Worm (Caenorhabditis elegans) whole organism, dauer: ENCODE results near the gene gpa-11.

Experiments used
- unc-62 ChIP-seq: sonication (generic microtip); optimal IDR thresholded peaks from 2 replicates; lab custom pipeline; 2017; ENCODE audit warnings: missing biosample characterization, missing genetic modification reagents, missing genetic modification characterization

gpa-11 gene

ce11 chrII:4238963-4239362 lies 8.0 kb upstream of the gpa-11 start:
- TF ChIP-seq unc-62 = no peak

DNA sequence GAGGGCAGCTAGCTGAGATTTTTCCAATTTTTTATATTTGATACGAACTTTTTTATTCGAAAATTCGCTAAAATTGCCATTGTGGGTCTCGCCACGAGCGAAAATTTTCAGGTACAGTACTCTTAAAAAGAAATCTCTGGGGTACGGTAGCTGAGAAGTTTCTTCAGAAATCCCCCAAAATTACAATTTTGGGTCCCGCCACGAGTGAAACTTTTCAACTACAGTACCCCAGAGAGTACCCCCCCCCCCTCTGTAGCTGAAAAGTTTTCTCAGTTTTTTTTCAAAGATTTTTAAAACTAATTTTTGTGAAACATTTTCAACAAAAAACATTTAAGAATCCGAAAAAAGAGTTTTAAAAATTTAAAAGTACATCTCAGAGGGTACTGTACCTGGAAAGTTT lies 2.0 kb upstream of the gpa-11 start:
- no peak for TF ChIP-seq unc-62

DNA sequence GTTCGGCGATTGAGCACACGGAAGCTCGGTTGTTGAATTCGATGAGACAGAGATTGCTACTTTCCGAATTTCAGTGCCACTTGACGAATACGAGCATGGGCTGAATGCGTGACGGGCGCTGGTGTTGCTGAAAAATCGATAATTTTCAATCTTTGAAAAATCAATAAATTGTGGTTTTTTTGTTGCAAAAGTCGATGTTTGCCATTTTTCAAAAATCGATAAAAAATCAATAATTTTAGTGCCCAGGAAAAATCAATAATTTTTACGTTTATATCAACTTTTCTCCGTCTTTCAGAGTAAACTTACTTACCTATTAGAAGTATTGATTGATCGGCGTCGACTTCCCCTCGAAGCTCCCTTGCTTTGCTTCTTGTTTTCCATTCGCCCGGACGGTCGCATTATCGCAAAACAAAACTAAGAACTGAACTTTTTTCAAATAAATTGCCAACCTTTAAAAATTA lies 9.6 kb downstream of the gpa-11 start, which contains the start of gene C16A11.7:
C16A11.7 (minus strand) TSS at position 411 of the 461 bp plus-strand sequence.
- no peak for TF ChIP-seq unc-62

ce11 chrII:4258683-4259082 lies 11.7 kb downstream of the gpa-11 start, which contains the start of gene clec-135:
clec-135 (minus strand) TSS chrII:4258783.
- TF ChIP-seq unc-62 = no peak

ce11 chrII:4267711-4268110 lies 20.7 kb downstream of the gpa-11 start:
- no peak for TF ChIP-seq unc-62

ce11 chrII:4275637-4276252 lies 28.7 kb downstream of the gpa-11 start, which contains the start of gene npr-42:
npr-42 (plus strand) TSS chrII:4276202.
- TF ChIP-seq unc-62 = no peak

ce11 chrII:4276924-4277323 lies 29.9 kb downstream of the gpa-11 start:
- TF ChIP-seq unc-62 = no peak

- no peak for TF ChIP-seq unc-62
Observed at ce11 chrII:4277639-4278038, 30.6 kb downstream of the gpa-11 start.

ce11 chrII:4281743-4282142 lies 34.7 kb downstream of the gpa-11 start, which contains the start of gene C01F1.5:
C01F1.5 (minus strand) TSS chrII:4281845.
- TF ChIP-seq unc-62 = no peak

DNA sequence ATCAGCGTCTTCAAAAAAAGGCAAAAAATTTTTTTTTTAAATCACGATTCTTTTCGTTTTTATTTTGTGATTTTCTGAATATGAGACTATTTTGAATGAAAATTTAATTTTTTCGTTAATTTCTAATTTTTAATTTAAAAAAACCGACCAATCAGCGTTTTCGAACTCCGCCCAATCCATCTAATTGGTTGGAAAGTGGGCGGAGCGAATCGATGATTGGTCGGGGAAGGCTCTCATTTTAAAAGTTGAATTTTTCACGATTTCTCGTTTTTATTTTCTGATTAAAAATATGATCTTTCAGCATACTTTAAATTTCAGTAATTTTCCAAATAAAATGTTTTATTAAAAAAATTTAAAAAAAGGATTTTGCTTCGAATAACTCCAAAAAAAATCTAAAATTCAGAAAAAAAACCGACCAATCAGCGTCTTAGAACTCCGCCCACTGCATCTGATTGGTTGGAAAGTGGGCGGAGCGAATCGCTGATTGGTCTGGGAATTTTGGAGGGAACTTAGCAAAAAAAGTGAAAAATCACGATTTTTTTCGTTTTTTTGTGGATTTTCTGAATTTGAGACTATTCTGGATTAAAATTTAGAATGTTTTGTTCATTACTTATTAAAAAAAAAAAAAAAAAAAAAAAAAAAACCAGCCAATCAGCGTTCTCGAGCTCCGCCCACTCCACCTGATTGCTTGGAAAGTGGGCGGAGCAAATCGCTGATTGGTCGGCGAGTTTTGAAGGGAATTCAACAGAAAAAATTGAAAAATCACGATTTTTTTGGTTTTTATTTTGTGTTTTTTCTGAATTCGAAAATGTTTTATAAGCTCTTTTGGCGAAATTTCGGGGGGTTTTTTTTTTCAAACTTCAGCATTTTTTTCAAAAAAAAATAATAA lies 37.6 kb downstream of the gpa-11 start:
- TF ChIP-seq unc-62 = no peak

ce11 chrII:4286921-4287320 lies 39.9 kb downstream of the gpa-11 start:
- no peak for TF ChIP-seq unc-62

DNA sequence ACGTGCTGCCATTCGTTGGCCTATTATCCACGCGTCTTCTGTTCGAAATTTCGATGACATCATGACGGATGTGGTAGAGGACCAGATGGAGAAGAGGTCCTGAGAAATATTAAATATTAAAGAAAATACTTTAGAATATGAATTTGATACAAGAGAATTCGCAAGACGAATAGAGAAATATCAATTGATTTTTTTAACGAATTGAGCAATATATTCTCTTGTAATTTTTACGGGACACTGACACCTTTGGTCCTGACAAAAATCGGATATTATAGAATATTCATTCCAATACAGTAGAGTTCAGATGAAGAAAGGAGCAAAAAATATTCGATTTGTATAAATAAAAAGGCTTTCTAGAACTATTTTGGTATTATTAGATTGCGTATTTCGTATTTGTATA lies 41.1 kb downstream of the gpa-11 start, which contains the start of gene C01F1.6:
C01F1.6 (minus strand) TSS at position 101 of the 400 bp plus-strand sequence.
- no peak for TF ChIP-seq unc-62

DNA sequence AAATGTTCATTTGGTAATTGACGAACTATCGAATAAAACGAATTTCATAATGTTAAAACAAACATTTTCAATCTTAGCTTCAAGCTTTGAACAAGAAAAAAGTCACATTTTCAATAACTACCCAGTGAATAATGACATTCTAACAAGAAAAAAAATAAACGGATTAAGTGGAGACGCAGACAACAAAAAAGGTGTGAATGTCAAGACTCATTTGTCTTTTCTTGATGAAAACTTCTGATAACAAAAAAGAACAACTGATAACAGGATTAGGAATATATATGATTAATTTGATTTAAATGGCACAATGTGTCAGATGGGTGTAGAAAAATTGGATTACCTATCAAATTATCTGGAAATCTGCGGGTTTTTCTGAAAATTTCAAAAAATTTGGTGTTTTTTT lies 41.6 kb downstream of the gpa-11 start:
- TF ChIP-seq unc-62 = no peak

DNA sequence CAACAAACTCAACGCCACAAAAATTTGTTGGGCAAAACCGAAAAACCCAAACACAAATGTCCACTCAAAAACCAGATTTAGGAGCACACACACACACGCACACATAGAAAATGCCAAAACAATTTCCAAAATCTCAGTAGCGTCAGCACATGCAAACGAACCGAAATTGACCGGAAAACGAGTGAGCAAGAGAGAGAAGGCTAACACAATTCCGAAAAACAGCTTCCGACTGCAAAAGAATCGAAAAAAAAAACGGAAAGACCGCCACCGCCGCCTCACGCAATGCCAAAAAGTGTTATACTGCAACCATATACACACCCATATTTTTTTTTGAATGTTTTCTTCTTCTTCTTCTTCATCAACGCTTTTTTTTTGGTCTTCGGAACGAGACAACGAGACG lies 44.8 kb downstream of the gpa-11 start:
- TF ChIP-seq unc-62 = no peak

- TF ChIP-seq unc-62 = no peak
Observed at ce11 chrII:4293027-4293522, 46.1 kb downstream of the gpa-11 start.

ce11 chrII:4294189-4294588 lies 47.2 kb downstream of the gpa-11 start:
- TF ChIP-seq unc-62 = no peak

- TF ChIP-seq unc-62 = no peak
Observed at ce11 chrII:4294801-4295200, 47.8 kb downstream of the gpa-11 start, which contains the start of gene rml-4. rml-4 (plus strand) TSS chrII:4295101.
